Worm (Caenorhabditis elegans) whole organism, late embryonic: ENCODE results near the gene C45G7.13.

ENCODE experiments used
- C08G9.2 ChIP-seq: sonication (generic microtip); optimal IDR thresholded peaks from 2 replicates; lab custom pipeline; 2016; ENCODE audit warnings: mild to moderate bottlenecking, missing genetic modification characterization, moderate library complexity, missing compliant biosample characterization
- C38D4.7 ChIP-seq: fragments of 200-800 bp; sonication (Bioruptor generic); optimal IDR thresholded peaks from 2 replicates; lab custom pipeline; 2018; ENCODE audit warnings: mild to moderate bottlenecking, missing genetic modification characterization, moderate library complexity, missing compliant biosample characterization
- F13H6.1 ChIP-seq: sonication (generic microtip); optimal IDR thresholded peaks from 2 replicates; lab custom pipeline; 2016; ENCODE audit warnings: missing genetic modification characterization, missing compliant biosample characterization
- ama-1 ChIP-seq: fragments of 150-350 bp; optimal IDR thresholded peaks from 2 replicates; lab custom pipeline; 2014
- ceh-18 ChIP-seq: sonication (generic microtip); optimal IDR thresholded peaks from 2 replicates; lab custom pipeline; 2016; ENCODE audit warnings: missing genetic modification characterization, missing compliant biosample characterization
- ceh-22 ChIP-seq: sonication (generic microtip); optimal IDR thresholded peaks from 2 replicates; lab custom pipeline; 2017; ENCODE audit warnings: missing biosample characterization, missing genetic modification characterization
- ceh-24 ChIP-seq: sonication (generic microtip); optimal IDR thresholded peaks from 2 replicates; lab custom pipeline; 2016; ENCODE audit warnings: mild to moderate bottlenecking, missing genetic modification characterization, missing compliant biosample characterization
- ceh-34 ChIP-seq: sonication (generic microtip); optimal IDR thresholded peaks from 2 replicates; lab custom pipeline; 2016; ENCODE audit warnings: mild to moderate bottlenecking, missing genetic modification characterization, missing compliant biosample characterization
- ceh-6 ChIP-seq: fragments of 200-800 bp; sonication (Bioruptor generic); optimal IDR thresholded peaks from 2 replicates; lab custom pipeline; 2018; ENCODE audit warnings: mild to moderate bottlenecking, missing genetic modification characterization, missing compliant biosample characterization
- ceh-9 ChIP-seq: sonication (generic microtip); optimal IDR thresholded peaks from 2 replicates; lab custom pipeline; 2016; ENCODE audit warnings: mild to moderate bottlenecking, missing genetic modification characterization, inconsistent platforms, missing compliant biosample characterization
- che-1 ChIP-seq: sonication (generic microtip); optimal IDR thresholded peaks from 2 replicates; lab custom pipeline; 2016; ENCODE audit warnings: mild to moderate bottlenecking, missing genetic modification characterization, missing compliant biosample characterization
- dmd-4 ChIP-seq: sonication (generic microtip); optimal IDR thresholded peaks from 2 replicates; lab custom pipeline; 2016; ENCODE audit warnings: borderline replicate concordance, missing genetic modification characterization, missing compliant biosample characterization
- dve-1 ChIP-seq: sonication (generic microtip); optimal IDR thresholded peaks from 2 replicates; lab custom pipeline; 2017; ENCODE audit warnings: antibody characterized with exemption, mild to moderate bottlenecking, missing genetic modification characterization, missing compliant biosample characterization
- elt-2 ChIP-seq: sonication (generic microtip); optimal IDR thresholded peaks from 2 replicates; lab custom pipeline; 2016; ENCODE audit warnings: missing genetic modification reagents, missing genetic modification characterization, missing compliant biosample characterization
- elt-4 ChIP-seq: sonication (generic microtip); optimal IDR thresholded peaks from 2 replicates; lab custom pipeline; 2016; ENCODE audit warnings: missing genetic modification characterization, missing compliant biosample characterization
- ets-4 ChIP-seq: sonication (generic microtip); optimal IDR thresholded peaks from 2 replicates; lab custom pipeline; 2016; ENCODE audit warnings: missing genetic modification characterization, missing compliant biosample characterization
- fkh-6 ChIP-seq: sonication (generic microtip); optimal IDR thresholded peaks from 2 replicates; lab custom pipeline; 2016; ENCODE audit warnings: missing genetic modification characterization, missing compliant biosample characterization
- hlh-30 ChIP-seq: sonication (generic microtip); optimal IDR thresholded peaks from 2 replicates; lab custom pipeline; 2017; ENCODE audit warnings: antibody characterized with exemption, missing genetic modification characterization, missing compliant biosample characterization; ENCODE audit not compliant: insufficient read depth
- hlh-6 ChIP-seq: sonication (generic microtip); optimal IDR thresholded peaks from 2 replicates; lab custom pipeline; 2016; ENCODE audit warnings: missing genotype, missing genetic modification characterization, missing compliant biosample characterization
- hlh-8 ChIP-seq: sonication (generic microtip); optimal IDR thresholded peaks from 2 replicates; lab custom pipeline; 2016; ENCODE audit warnings: missing genotype, missing genetic modification characterization, missing compliant biosample characterization
- lim-6 ChIP-seq: sonication (generic microtip); optimal IDR thresholded peaks from 2 replicates; lab custom pipeline; 2016; ENCODE audit warnings: missing genetic modification characterization, missing compliant biosample characterization
- madf-2 ChIP-seq: sonication (generic microtip); optimal IDR thresholded peaks from 2 replicates; lab custom pipeline; 2017; ENCODE audit warnings: missing genetic modification characterization, missing compliant biosample characterization
- mec-3 ChIP-seq: sonication (generic microtip); optimal IDR thresholded peaks from 2 replicates; lab custom pipeline; 2016; ENCODE audit warnings: borderline replicate concordance, missing genetic modification characterization, missing compliant biosample characterization
- nhr-232 ChIP-seq: sonication (generic microtip); optimal IDR thresholded peaks from 2 replicates; lab custom pipeline; 2016; ENCODE audit warnings: missing genetic modification characterization, missing compliant biosample characterization
- pha-2 ChIP-seq: sonication (generic microtip); optimal IDR thresholded peaks from 2 replicates; lab custom pipeline; 2017; ENCODE audit warnings: mild to moderate bottlenecking, missing genetic modification characterization, missing compliant biosample characterization
- pha-4 ChIP-seq: fragments of 150-350 bp; optimal IDR thresholded peaks from 2 replicates; lab custom pipeline; 2018; ENCODE audit warnings: missing biosample characterization, missing genetic modification reagents, missing genetic modification characterization
- pqm-1 ChIP-seq: sonication (generic microtip); optimal IDR thresholded peaks from 2 replicates; lab custom pipeline; 2016; ENCODE audit warnings: missing genetic modification characterization, missing compliant biosample characterization
- ref-2 ChIP-seq: sonication (generic microtip); optimal IDR thresholded peaks from 2 replicates; lab custom pipeline; 2016; ENCODE audit warnings: missing genetic modification characterization, missing compliant biosample characterization
- rnt-1 ChIP-seq: sonication (generic microtip); optimal IDR thresholded peaks from 2 replicates; lab custom pipeline; 2016; ENCODE audit warnings: missing genetic modification characterization, missing compliant biosample characterization
- sox-4 ChIP-seq: sonication (generic microtip); optimal IDR thresholded peaks from 2 replicates; lab custom pipeline; 2017; ENCODE audit warnings: mild to moderate bottlenecking, missing genetic modification characterization, inconsistent platforms, missing compliant biosample characterization
- syd-9 ChIP-seq: sonication (generic microtip); optimal IDR thresholded peaks from 2 replicates; lab custom pipeline; 2016; ENCODE audit warnings: mild to moderate bottlenecking, missing genetic modification characterization, moderate library complexity, missing compliant biosample characterization
- tbx-7 ChIP-seq: sonication (generic microtip); optimal IDR thresholded peaks from 2 replicates; lab custom pipeline; 2016; ENCODE audit warnings: missing genotype, missing genetic modification characterization, missing compliant biosample characterization
- ttx-3 ChIP-seq: sonication (generic microtip); optimal IDR thresholded peaks from 2 replicates; lab custom pipeline; 2016; ENCODE audit warnings: missing genetic modification reagents, missing genetic modification characterization, missing compliant biosample characterization
- unc-3 ChIP-seq, 2 experiments: fragments of 200-800 bp in 1 of 2; sonication (Bioruptor generic) in 1 of 2; sonication (generic microtip) in 1 of 2; conservative IDR thresholded peaks in 1 of 2; optimal IDR thresholded peaks in 1 of 2; 2 replicates each; pipeline versions ENCODE4 v1.3.6 to Lab custom; 2016 to 2022; ENCODE audit warnings: missing compliant biosample characterization in 2 of 2, missing genetic modification characterization in 2 of 2, missing genetic modification reagents in 1 of 2
- unc-42 ChIP-seq: sonication (generic microtip); optimal IDR thresholded peaks from 2 replicates; lab custom pipeline; 2016; ENCODE audit warnings: missing genotype, missing genetic modification characterization, missing compliant biosample characterization
- unc-86 ChIP-seq: sonication (generic microtip); optimal IDR thresholded peaks from 2 replicates; lab custom pipeline; 2016; ENCODE audit warnings: missing genetic modification characterization, missing compliant biosample characterization

C45G7.13 gene

DNA sequence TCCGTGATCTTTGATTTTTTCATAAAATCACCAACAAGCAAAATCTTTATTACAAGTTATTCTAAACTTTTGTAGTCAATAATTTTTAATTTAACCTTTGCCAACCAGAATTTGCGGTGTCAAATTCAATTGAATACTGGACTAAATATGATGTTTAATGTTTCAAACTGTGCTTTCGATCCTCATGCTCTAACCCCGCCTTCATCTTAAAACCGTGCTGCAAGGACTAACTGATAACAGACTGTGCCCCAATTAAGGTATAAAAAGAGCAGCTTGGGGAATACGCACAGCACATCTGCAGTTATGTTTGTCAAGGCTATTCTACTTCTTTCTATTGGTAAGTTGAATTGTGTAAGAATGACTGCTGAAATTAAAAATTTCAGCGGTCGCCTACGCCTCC, 16.2 kb upstream of the C45G7.13 start, which contains the start of gene ilys-2:
ilys-2 (plus strand) TSS at position 301 of the 400 bp plus-strand sequence.
- TF ChIP-seq che-1 (tag; lab: Kevin White, UChicago) (no peak), fkh-6 (tag; lab: Kevin White, UChicago) (no peak), ceh-9 (tag; lab: Kevin White, UChicago) (no peak), mec-3 (tag; lab: Kevin White, UChicago) (no peak), elt-2 (tag; lab: Kevin White, UChicago) (no peak), F13H6.1 (tag; lab: Kevin White, UChicago) (no peak), hlh-8 (tag; lab: Kevin White, UChicago) (no peak), unc-86 (tag; lab: Kevin White, UChicago) (no peak), C38D4.7 (GFP tag; lab: Kevin White, UChicago) (no peak), elt-4 (tag; lab: Kevin White, UChicago) (no peak), pha-2 (no peak), hlh-30 (no peak), madf-2 (tag; lab: Kevin White, UChicago) (no peak)

ce11 chrIV:2466249-2466648, 15.1 kb upstream of the C45G7.13 start:
- TF ChIP-seq sox-4 (no peak), ets-4 (tag; lab: Kevin White, UChicago) (no peak), dve-1 (tag; lab: Kevin White, UChicago) (no peak), elt-2 (tag; lab: Kevin White, UChicago) (no peak), dmd-4 (no peak), syd-9 (tag; lab: Kevin White, UChicago) (no peak), ceh-18 (tag; lab: Kevin White, UChicago) (no peak), ttx-3 (tag; lab: Kevin White, UChicago) (no peak), unc-3 (GFP tag; conservative IDR thresholded peaks at IDR 0.05; lab: Robert Waterston, UW) (no peak), unc-3 (tag; optimal IDR thresholded peaks at IDR 0.05; lab: Kevin White, UChicago) (no peak), hlh-30 (no peak), tbx-7 (tag; lab: Kevin White, UChicago) (no peak), pqm-1 (no peak)

ce11 chrIV:2464156-2464555, 13.0 kb upstream of the C45G7.13 start, which contains the start of gene ilys-3:
ilys-3 (plus strand) TSS chrIV:2464456.
- TF ChIP-seq unc-42 (tag; lab: Kevin White, UChicago) (no peak), ceh-6 (GFP tag; lab: Kevin White, UChicago) (no peak), madf-2 (tag; lab: Kevin White, UChicago) (no peak), hlh-6 (no peak)
- TF ChIP-seq, all 69 proteins: peak for 0

DNA sequence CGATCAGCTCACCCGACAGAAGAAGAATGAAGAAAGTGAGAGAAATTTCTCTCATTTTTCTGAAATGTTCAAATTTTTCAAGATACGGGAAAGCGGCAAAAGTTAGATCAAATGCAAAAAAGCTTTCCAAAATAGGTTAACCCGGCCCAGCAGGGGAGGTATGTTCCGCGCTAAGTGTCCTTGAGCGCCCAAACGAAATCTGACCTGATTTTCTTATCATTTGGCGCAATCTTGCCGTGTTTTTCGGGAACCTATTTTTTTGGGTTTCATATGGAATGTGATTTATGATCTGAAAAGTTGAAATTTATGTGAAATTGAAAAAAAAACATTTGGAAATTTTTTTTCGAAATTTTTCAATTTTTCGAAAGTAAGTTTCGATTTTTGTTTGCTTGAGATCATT, 12.2 kb upstream of the C45G7.13 start, which contains the start of gene cdh-10:
cdh-10 (minus strand) TSS at position 59 of the 400 bp plus-strand sequence.
- TF ChIP-seq sox-4 (no peak), elt-4 (tag; lab: Kevin White, UChicago) (no peak), ceh-22 (tag; lab: Kevin White, UChicago) (no peak), syd-9 (tag; lab: Kevin White, UChicago) (no peak)

DNA sequence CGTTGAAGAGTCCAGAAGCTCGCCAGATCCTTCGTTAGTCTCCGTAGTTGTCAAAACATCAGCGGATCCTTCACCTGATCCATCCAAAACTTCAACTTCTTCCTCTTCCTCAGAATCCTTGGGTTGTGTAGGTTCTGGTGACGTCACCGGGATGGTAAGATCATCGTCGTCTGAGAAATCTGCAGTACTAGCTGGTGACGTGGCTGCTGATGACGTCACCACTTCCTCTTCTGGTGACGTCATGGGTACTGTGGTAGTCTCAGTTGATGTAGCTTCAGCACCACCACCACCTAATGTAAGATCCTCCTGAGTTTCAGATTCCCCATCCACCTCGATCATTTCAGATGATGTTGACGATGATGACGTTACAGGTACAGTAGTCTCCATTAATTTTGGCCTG, 10.3 kb upstream of the C45G7.13 start:
- TF ChIP-seq ref-2 (tag; lab: Kevin White, UChicago) (no peak), pha-4 (tag; lab: Kevin White, UChicago) (no peak)

ce11 chrIV:2455128-2455527, 4.0 kb upstream of the C45G7.13 start:
- TF ChIP-seq rnt-1 (tag; lab: Kevin White, UChicago) (no peak), nhr-232 (no peak), ceh-24 (tag; lab: Kevin White, UChicago) (no peak), hlh-30 (no peak), madf-2 (tag; lab: Kevin White, UChicago) (no peak), elt-2 (tag; lab: Kevin White, UChicago) (no peak), mec-3 (tag; lab: Kevin White, UChicago) (no peak), ceh-34 (tag; lab: Kevin White, UChicago) (no peak), pha-4 (tag; lab: Kevin White, UChicago) (no peak), ama-1 (lab: Kevin White, UChicago) (no peak), C08G9.2 (tag; lab: Kevin White, UChicago) (no peak), tbx-7 (tag; lab: Kevin White, UChicago) (no peak), lim-6 (no peak)
